Fruit fly (Drosophila melanogaster) whole organism, embryonic: ENCODE measurements around the gene CG42514.
A peak's percentile ranks its signal among the peaks of the same experiment; 100 is the strongest.

Experiments used
- CG10267 ChIP-seq: fragments of 200-800 bp; sonication (Bioruptor generic); optimal IDR thresholded peaks from 2 replicates; lab custom pipeline; 2018; ENCODE audit warnings: missing biosample characterization, mild to moderate bottlenecking, missing genetic modification characterization, moderate library complexity
- CG12219 ChIP-seq: fragments of 200-800 bp; sonication (Bioruptor generic); optimal IDR thresholded peaks from 3 replicates; lab custom pipeline; 2018; ENCODE audit warnings: missing biosample characterization, mild to moderate bottlenecking, missing genetic modification characterization
- CG13424 ChIP-seq: fragments of 200-800 bp; sonication (Bioruptor generic); optimal IDR thresholded peaks from 2 replicates; lab custom pipeline; 2019; ENCODE audit warnings: missing biosample characterization, mild to moderate bottlenecking, missing genetic modification characterization, moderate library complexity
- CG14441 ChIP-seq: fragments of 200-800 bp; sonication (Bioruptor generic); IDR thresholded peaks from 2 replicates; pipeline ENCODE4 v1.3.6; 2022; ENCODE audit warnings: missing biosample characterization, missing genetic modification characterization
- CG14667 ChIP-seq: fragments of 200-800 bp; sonication (Bioruptor generic); IDR thresholded peaks from 2 replicates; pipeline ENCODE4 v1.3.6; 2022; ENCODE audit warnings: missing biosample characterization, missing genetic modification characterization
- CG16813 ChIP-seq: fragments of 200-800 bp; sonication (Bioruptor generic); IDR thresholded peaks from 3 replicates; pipeline ENCODE4 v1.3.6; 2022; ENCODE audit warnings: missing biosample characterization, missing genetic modification characterization; ENCODE audit not compliant: partially characterized antibody
- CG17328 ChIP-seq: fragments of 200-800 bp; sonication (Bioruptor generic); IDR thresholded peaks from 2 replicates; pipeline ENCODE4 v1.3.6; 2022; ENCODE audit warnings: missing biosample characterization, missing genetic modification characterization
- CG18476 ChIP-seq: fragments of 200-800 bp; sonication (Bioruptor generic); optimal IDR thresholded peaks from 2 replicates; lab custom pipeline; 2016; ENCODE audit warnings: missing biosample characterization, mild to moderate bottlenecking, missing genetic modification characterization
- CG2678 ChIP-seq: fragments of 200-800 bp; sonication (Bioruptor generic); optimal IDR thresholded peaks from 3 replicates; lab custom pipeline; 2019; ENCODE audit warnings: missing biosample characterization, mild to moderate bottlenecking, missing genetic modification characterization, moderate library complexity
- CG2875 ChIP-seq: fragments of 200-800 bp; sonication (Bioruptor generic); optimal IDR thresholded peaks from 2 replicates; lab custom pipeline; 2017; ENCODE audit warnings: missing biosample characterization, mild to moderate bottlenecking, missing genetic modification characterization, missing genetic modification reagents
- CG31441 ChIP-seq: fragments of 200-800 bp; sonication (Bioruptor generic); IDR thresholded peaks from 2 replicates; pipeline ENCODE4 v1.3.6; 2022; ENCODE audit warnings: missing biosample characterization, missing genetic modification characterization
- CG3281 ChIP-seq: fragments of 200-800 bp; sonication (Bioruptor generic); optimal IDR thresholded peaks from 3 replicates; lab custom pipeline; 2017; ENCODE audit warnings: missing biosample characterization, mild to moderate bottlenecking, missing genetic modification characterization
- CG3726 ChIP-seq: fragments of 200-800 bp; sonication (Bioruptor generic); IDR thresholded peaks from 3 replicates; pipeline ENCODE4, ENCODE4 v1.3.6; 2022; ENCODE audit warnings: missing biosample characterization, missing genetic modification characterization
- CG4424 ChIP-seq: fragments of 200-800 bp; sonication (Bioruptor generic); optimal IDR thresholded peaks from 3 replicates; lab custom pipeline; 2016; ENCODE audit warnings: missing biosample characterization, missing genetic modification characterization
- CG5180 ChIP-seq: fragments of 200-800 bp; sonication (Bioruptor generic); optimal IDR thresholded peaks from 3 replicates; lab custom pipeline; 2017; ENCODE audit warnings: missing biosample characterization, missing genetic modification characterization, mild to moderate bottlenecking, moderate library complexity, missing genetic modification reagents
- CG6854 ChIP-seq: fragments of 200-800 bp; sonication (Bioruptor generic); optimal IDR thresholded peaks from 3 replicates; lab custom pipeline; 2017; ENCODE audit warnings: missing biosample characterization, mild to moderate bottlenecking, missing genetic modification characterization
- CG7271 ChIP-seq: fragments of 200-800 bp; sonication (Bioruptor generic); optimal IDR thresholded peaks from 2 replicates; lab custom pipeline; 2018; ENCODE audit warnings: missing biosample characterization, mild to moderate bottlenecking, missing genetic modification characterization, moderate library complexity
- CG7928 ChIP-seq: fragments of 200-800 bp; sonication (Bioruptor generic); optimal IDR thresholded peaks from 2 replicates; lab custom pipeline; 2017; ENCODE audit warnings: missing biosample characterization, mild to moderate bottlenecking, missing genetic modification characterization
- CG8290 ChIP-seq, 3 experiments: fragments of 200-800 bp; sonication (Bioruptor generic); optimal IDR thresholded peaks; 2 replicates each; lab custom pipeline; 2016 to 2019; ENCODE audit warnings: missing biosample characterization in 3 of 3, missing genetic modification characterization in 3 of 3, mild to moderate bottlenecking in 2 of 3, moderate library complexity in 1 of 3
- CoRest ChIP-seq: fragments of 200-800 bp; sonication (Bioruptor generic); optimal IDR thresholded peaks from 3 replicates; lab custom pipeline; 2018; ENCODE audit warnings: missing biosample characterization, mild to moderate bottlenecking, missing genetic modification characterization, moderate library complexity
- Dip2 ChIP-seq: fragments of 200-800 bp; sonication (Bioruptor generic); IDR thresholded peaks from 2 replicates; pipeline ENCODE4 v1.3.6; 2022; ENCODE audit warnings: missing biosample characterization, missing genetic modification characterization
- Gsc ChIP-seq: fragments of 200-800 bp; sonication (Bioruptor generic); IDR thresholded peaks from 2 replicates; pipeline ENCODE4 v1.3.6; 2022; ENCODE audit warnings: missing biosample characterization, missing genetic modification characterization
- Gug ChIP-seq: fragments of 200-800 bp; sonication (Bioruptor generic); IDR thresholded peaks from 4 replicates; pipeline ENCODE4 v1.3.6; 2022; ENCODE audit warnings: missing biosample characterization, missing genetic modification characterization
- HLHmδ ChIP-seq: fragments of 200-800 bp; sonication (Bioruptor generic); optimal IDR thresholded peaks from 2 replicates; lab custom pipeline; 2018; ENCODE audit warnings: missing biosample characterization, mild to moderate bottlenecking, missing genetic modification characterization, moderate library complexity
- Hand ChIP-seq: fragments of 200-800 bp; sonication (Bioruptor generic); optimal IDR thresholded peaks from 2 replicates; lab custom pipeline; 2017; ENCODE audit warnings: mild to moderate bottlenecking, missing biosample characterization, missing genetic modification reagents, missing genetic modification characterization
- Hr3 ChIP-seq: fragments of 200-800 bp; sonication (Bioruptor generic); optimal IDR thresholded peaks from 3 replicates; lab custom pipeline; 2016; ENCODE audit warnings: missing biosample characterization, missing genetic modification characterization
- Med ChIP-seq: fragments of 200-800 bp; sonication (Bioruptor generic); peaks from one replicate; lab custom pipeline; 2016; ENCODE audit warnings: missing biosample characterization, missing genetic modification characterization, mild to moderate bottlenecking, inconsistent platforms, moderate library complexity
- NFAT ChIP-seq: fragments of 200-800 bp; sonication (Bioruptor generic); IDR thresholded peaks from 2 replicates; pipeline ENCODE4 v1.3.6; 2022; ENCODE audit warnings: missing biosample characterization, missing genetic modification characterization
- Nf-YC ChIP-seq: fragments of 200-800 bp; optimal IDR thresholded peaks from 3 replicates; lab custom pipeline; 2019; ENCODE audit warnings: missing biosample characterization, mild to moderate bottlenecking, missing genetic modification characterization, moderate library complexity
- Oli ChIP-seq: fragments of 200-800 bp; sonication (Bioruptor generic); optimal IDR thresholded peaks from 2 replicates; lab custom pipeline; 2018; ENCODE audit warnings: missing biosample characterization, mild to moderate bottlenecking, missing genetic modification characterization, moderate library complexity
- Pdp1 ChIP-seq, 2 experiments: fragments of 200-800 bp; sonication (Bioruptor generic); optimal IDR thresholded peaks; 3 replicates each; lab custom pipeline; 2016; ENCODE audit warnings: missing biosample characterization in 2 of 2, missing genetic modification characterization in 2 of 2, mild to moderate bottlenecking in 1 of 2, moderate library complexity in 1 of 2
- Poxn ChIP-seq: fragments of 200-800 bp; sonication (Bioruptor generic); IDR thresholded peaks from 2 replicates; pipeline ENCODE4 v1.3.6; 2022; ENCODE audit warnings: missing biosample characterization, missing genetic modification characterization
- Six4 ChIP-seq: fragments of 200-800 bp; sonication (Bioruptor generic); optimal IDR thresholded peaks from 2 replicates; lab custom pipeline; 2016; ENCODE audit warnings: missing biosample characterization, missing genetic modification characterization
- Sox100B ChIP-seq: fragments of 200-800 bp; sonication (Bioruptor generic); optimal IDR thresholded peaks from 3 replicates; lab custom pipeline; 2018; ENCODE audit warnings: missing biosample characterization, mild to moderate bottlenecking, missing genetic modification characterization
- Xbp1 ChIP-seq: fragments of 200-800 bp; sonication (Bioruptor generic); optimal IDR thresholded peaks from 3 replicates; lab custom pipeline; 2016; ENCODE audit warnings: missing biosample characterization, mild to moderate bottlenecking, missing genetic modification characterization
- Xrp1 ChIP-seq: fragments of 200-800 bp; sonication (Bioruptor generic); IDR thresholded peaks from 2 replicates; pipeline ENCODE4 v1.3.6; 2022; ENCODE audit warnings: missing biosample characterization, missing genetic modification characterization
- abd-A ChIP-seq: fragments of 200-800 bp; sonication (Bioruptor generic); optimal IDR thresholded peaks from 3 replicates; lab custom pipeline; 2019; ENCODE audit warnings: missing biosample characterization, mild to moderate bottlenecking, missing genetic modification characterization, moderate library complexity
- ap ChIP-seq: fragments of 200-800 bp; sonication (Bioruptor generic); IDR thresholded peaks from 2 replicates; pipeline ENCODE4 v1.3.6; 2022; ENCODE audit warnings: missing biosample characterization, missing genetic modification characterization
- ase ChIP-seq: fragments of 200-800 bp; sonication (Bioruptor generic); IDR thresholded peaks from 3 replicates; pipeline ENCODE4 v1.3.6; 2022; ENCODE audit warnings: missing biosample characterization, missing genetic modification characterization
- bab2 ChIP-seq: fragments of 200-800 bp; sonication (Bioruptor generic); optimal IDR thresholded peaks from 2 replicates; lab custom pipeline; 2016; ENCODE audit warnings: missing biosample characterization, missing genetic modification characterization
- bigmax ChIP-seq: fragments of 200-800 bp; sonication (Bioruptor generic); optimal IDR thresholded peaks from 2 replicates; lab custom pipeline; 2018; ENCODE audit warnings: missing biosample characterization, mild to moderate bottlenecking, missing genetic modification characterization
- exex ChIP-seq: fragments of 200-800 bp; sonication (Bioruptor generic); optimal IDR thresholded peaks from 4 replicates; lab custom pipeline; 2018; ENCODE audit warnings: missing biosample characterization, mild to moderate bottlenecking, missing genetic modification characterization, moderate library complexity
- fd64A ChIP-seq: fragments of 200-800 bp; sonication (Bioruptor generic); optimal IDR thresholded peaks from 3 replicates; lab custom pipeline; 2018; ENCODE audit warnings: missing biosample characterization, mild to moderate bottlenecking, missing genetic modification characterization
- kah ChIP-seq: fragments of 200-800 bp; sonication (Bioruptor generic); optimal IDR thresholded peaks from 2 replicates; lab custom pipeline; 2018; ENCODE audit warnings: missing biosample characterization, mild to moderate bottlenecking, missing genetic modification characterization
- mam ChIP-seq: fragments of 200-800 bp; sonication (Bioruptor generic); optimal IDR thresholded peaks from 3 replicates; lab custom pipeline; 2016; ENCODE audit warnings: missing biosample characterization, missing genetic modification characterization
- mld ChIP-seq: fragments of 200-800 bp; sonication (Bioruptor generic); IDR thresholded peaks from 3 replicates; pipeline ENCODE4 v1.3.6; 2022; ENCODE audit warnings: missing biosample characterization, missing genetic modification characterization; ENCODE audit not compliant: partially characterized antibody
- run ChIP-seq: fragments of 200-800 bp; sonication (Bioruptor generic); optimal IDR thresholded peaks from 3 replicates; lab custom pipeline; 2018; ENCODE audit warnings: missing biosample characterization, mild to moderate bottlenecking, missing genetic modification characterization
- sens ChIP-seq: fragments of 200-800 bp; sonication (Bioruptor generic); peaks from one replicate; lab custom pipeline; 2016; ENCODE audit warnings: missing biosample characterization, missing genetic modification characterization
- sim ChIP-seq: fragments of 200-800 bp; sonication (Bioruptor generic); IDR thresholded peaks from 2 replicates; pipeline ENCODE4 v1.3.6; 2022; ENCODE audit warnings: missing biosample characterization, missing genetic modification characterization
- so ChIP-seq: fragments of 200-800 bp; sonication (Bioruptor generic); IDR thresholded peaks from 3 replicates; pipeline ENCODE4 v1.3.6; 2022; ENCODE audit warnings: missing biosample characterization, missing genetic modification characterization
- yki ChIP-seq: fragments of >200 bp; optimal IDR thresholded peaks from 3 replicates; lab custom pipeline; 2018

Gene CG42514

dm6 chr3L:16482167-16482566 is 13.9 kb downstream of the CG42514 start:
- TF ChIP-seq CG2875 (GFP tag; lab: Kevin White, UChicago) (no peak), Six4 (GFP tag; lab: Kevin White, UChicago) (no peak), CG5180 (GFP tag; lab: Kevin White, UChicago) (peak; percentile 29), ap (GFP tag; lab: Robert Waterston, UW) (no peak), ase (GFP tag; lab: Robert Waterston, UW) (0 out of 3 replicates have a peak, but pooled peaks have one; percentile 12), Gsc (GFP tag; lab: Robert Waterston, UW) (no peak), Sox100B (GFP tag; lab: Kevin White, UChicago) (peak; percentile 46), kah (GFP tag; lab: Kevin White, UChicago) (peak; percentile 48), Hr3 (no peak), CG13424 (tag; lab: Kevin White, UChicago) (peak; percentile 63), Poxn (GFP tag; lab: Robert Waterston, UW) (no peak), CG14667 (GFP tag; lab: Robert Waterston, UW) (no peak), CG16813 (GFP tag; lab: Robert Waterston, UW) (no peak), CoRest (tag; lab: Kevin White, UChicago) (peak; percentile 17), NFAT (GFP tag; lab: Robert Waterston, UW) (no peak), fd64A (GFP tag; lab: Kevin White, UChicago) (no peak), bab2 (no peak), run (no peak), CG6854 (GFP tag; lab: Kevin White, UChicago) (no peak), sim (GFP tag; lab: Robert Waterston, UW) (no peak), Hand (GFP tag; lab: Kevin White, UChicago) (no peak), CG12219 (GFP tag; lab: Kevin White, UChicago) (peak; percentile 53), CG7271 (tag; lab: Kevin White, UChicago) (no peak), Dip2 (GFP tag; lab: Robert Waterston, UW) (no peak), CG8290 (GFP tag; optimal IDR thresholded peaks at IDR 0.05; lab: Kevin White, UChicago) (no peak), CG8290 (tag; optimal IDR thresholded peaks at IDR 0.05; lab: Kevin White, UChicago) (peak in 1 of 2 experiments; percentile 34), CG3726 (GFP tag; lab: Robert Waterston, UW) (no peak), CG3281 (GFP tag; lab: Kevin White, UChicago) (no peak), CG31441 (peak; percentile 55; the same call in 1 of the 2 replicates), CG7928 (GFP tag; lab: Kevin White, UChicago) (no peak), CG14441 (peak; percentile 50; the same call in 1 of the 2 replicates), Xrp1 (no peak), bigmax (GFP tag; lab: Kevin White, UChicago) (no peak), sens (GFP tag; lab: Kevin White, UChicago) (peak; percentile 52), mld (GFP tag; lab: Robert Waterston, UW) (no peak), CG17328 (GFP tag; lab: Robert Waterston, UW) (no peak), HLHmδ (GFP tag; lab: Kevin White, UChicago) (no peak), exex (no peak), Gug (GFP tag; lab: Robert Waterston, UW) (no peak), CG2678 (tag; lab: Kevin White, UChicago) (peak; percentile 46), Med (GFP tag; lab: Kevin White, UChicago) (peak; percentile 81), Nf-YC (peak; percentile 14), Oli (tag; lab: Kevin White, UChicago) (peak; percentile 63), Pdp1 (GFP tag; optimal IDR thresholded peaks at IDR 0.05; lab: Kevin White, UChicago) (peak in 1 of 2 experiments; percentile 37), abd-A (tag; lab: Kevin White, UChicago) (no peak), so (no peak), CG18476 (GFP tag; lab: Kevin White, UChicago) (no peak), yki (no peak), mam (no peak), CG4424 (GFP tag; lab: Kevin White, UChicago) (peak; percentile 2), CG10267 (tag; lab: Kevin White, UChicago) (no peak), Xbp1 (peak; percentile 5)
